Fruit fly (Drosophila melanogaster) whole organism: ENCODE results near the gene TBC1D16.

Source experiments
- CG8478 ChIP-seq: fragments of >200 bp; optimal IDR thresholded peaks from 2 replicates; lab custom pipeline; 2018; ENCODE audit warnings: inconsistent platforms
- Dll ChIP-seq: fragments of >200 bp; optimal IDR thresholded peaks from 2 replicates; lab custom pipeline; 2017
- EcR ChIP-seq, 2 experiments: fragments of >200 bp; optimal IDR thresholded peaks; 2 replicates each; lab custom pipeline; 2017; ENCODE audit warnings: missing biosample characterization in 2 of 2, missing genetic modification characterization in 2 of 2, missing genetic modification reagents in 2 of 2
- pan ChIP-seq: fragments of >200 bp; optimal IDR thresholded peaks from 2 replicates; lab custom pipeline; 2017
- psq ChIP-seq: fragments of >200 bp; optimal IDR thresholded peaks from 2 replicates; lab custom pipeline; 2017
- usp ChIP-seq: fragments of >200 bp; optimal IDR thresholded peaks from 2 replicates; lab custom pipeline; 2017; ENCODE audit warnings: missing biosample characterization, missing genetic modification characterization, mixed read lengths

TBC1D16 gene

DNA sequence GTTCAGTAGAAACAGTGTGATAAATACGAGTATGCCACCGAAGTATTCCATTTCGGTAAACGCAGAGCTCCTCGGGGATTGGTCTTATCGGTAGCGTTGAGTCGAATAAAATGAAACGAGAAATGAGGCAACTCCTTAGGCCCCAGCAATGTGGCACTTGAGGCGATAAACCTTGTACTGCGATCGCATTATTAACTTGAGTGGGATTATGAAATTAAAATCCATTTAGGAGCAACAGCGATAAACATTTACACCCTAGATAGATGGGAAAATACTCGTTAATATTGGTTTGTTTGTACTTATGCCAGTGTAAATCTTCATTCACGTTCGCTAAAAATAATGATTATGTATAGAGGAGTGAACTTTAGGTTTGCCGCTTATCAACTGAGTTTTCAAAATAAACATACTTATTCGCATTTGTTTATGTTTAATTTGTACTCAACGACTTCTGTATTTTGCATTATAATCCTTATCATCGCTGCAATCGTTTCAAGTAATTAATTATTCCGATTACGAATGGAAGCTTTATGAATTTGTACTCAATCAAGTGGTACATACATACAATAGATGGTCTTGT is 20.6 kb upstream of the TBC1D16 start:
- TF ChIP-seq usp (no peak), psq (lab: Kevin White, UChicago) (no peak), pan (lab: Kevin White, UChicago) (no peak), EcR (GFP tag; optimal IDR thresholded peaks at IDR 0.05; lab: Kevin White, UChicago) (no peak), CG8478 (no peak), Dll (lab: Kevin White, UChicago) (no peak)

DNA sequence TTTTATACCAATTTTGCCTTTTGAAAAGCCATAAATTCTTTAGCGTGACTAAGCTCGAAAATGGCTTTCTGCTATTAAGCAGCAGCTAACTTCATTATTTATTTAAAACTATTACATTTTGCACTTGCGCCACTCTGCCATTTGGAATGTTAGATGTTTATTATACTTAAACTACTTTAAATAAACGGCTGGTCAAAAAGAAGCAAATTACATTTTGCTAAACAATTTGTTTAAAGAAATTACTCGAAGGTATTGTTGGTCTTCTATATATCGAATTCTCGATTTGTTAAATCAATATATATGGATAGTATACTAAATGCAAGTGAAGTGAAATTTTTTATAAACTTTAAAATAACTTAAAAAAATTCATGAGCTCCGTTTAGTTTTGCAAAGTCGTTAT is 16.8 kb upstream of the TBC1D16 start, which contains the start of gene ppk10:
Gene ppk10, minus strand, starts transcription at position 101 of the 400 bp plus-strand sequence.
- TF ChIP-seq usp (no peak), EcR (GFP tag; optimal IDR thresholded peaks at IDR 0.05; lab: Kevin White, UChicago) (no peak), pan (lab: Kevin White, UChicago) (no peak), psq (lab: Kevin White, UChicago) (no peak), Dll (lab: Kevin White, UChicago) (no peak), CG8478 (no peak)

DNA sequence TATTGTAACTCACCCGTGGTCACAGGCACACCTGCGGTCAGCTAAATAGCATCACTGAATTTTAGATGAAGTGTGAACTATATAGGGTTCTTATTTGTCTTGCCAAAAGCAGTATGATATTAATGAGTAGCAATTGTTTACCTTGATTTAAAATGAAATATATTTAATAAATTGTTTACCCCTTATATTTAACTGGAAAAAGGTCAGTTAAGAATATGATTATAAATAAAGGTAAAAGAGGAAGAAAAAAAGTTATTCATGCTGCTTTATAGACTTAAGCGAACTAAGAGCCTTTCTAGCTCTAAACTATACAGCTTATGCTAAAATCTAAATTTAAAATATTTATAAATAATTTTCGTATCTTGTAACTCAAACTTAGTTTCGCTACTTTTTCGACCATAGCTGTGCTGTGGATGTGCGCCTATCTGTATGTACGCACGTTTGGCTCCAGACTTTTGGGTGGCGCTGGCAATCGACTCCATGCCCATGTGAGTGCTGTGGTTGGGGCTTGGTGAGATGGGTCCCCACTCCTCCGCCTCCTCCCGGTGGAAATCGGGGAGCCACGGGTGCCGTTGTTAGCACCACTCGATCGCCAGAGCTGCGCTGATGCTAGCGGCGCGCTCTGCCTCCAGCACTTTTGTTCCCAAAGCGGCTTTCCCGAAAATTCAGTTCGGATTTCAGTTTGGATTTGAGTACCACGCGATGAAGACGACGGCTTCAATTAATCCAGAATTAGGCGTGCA is 6.8 kb upstream of the TBC1D16 start, which contains the start of gene loh:
Gene loh, plus strand, starts transcription at position 487 of the 743 bp plus-strand sequence.
- TF ChIP-seq EcR (GFP tag; optimal IDR thresholded peaks at IDR 0.05; lab: Kevin White, UChicago) = no peak
- no peak for TF ChIP-seq usp
- TF ChIP-seq psq (lab: Kevin White, UChicago) = no peak
- no peak for TF ChIP-seq pan (lab: Kevin White, UChicago)
- TF ChIP-seq Dll (lab: Kevin White, UChicago) = no peak
- no peak for TF ChIP-seq CG8478

DNA sequence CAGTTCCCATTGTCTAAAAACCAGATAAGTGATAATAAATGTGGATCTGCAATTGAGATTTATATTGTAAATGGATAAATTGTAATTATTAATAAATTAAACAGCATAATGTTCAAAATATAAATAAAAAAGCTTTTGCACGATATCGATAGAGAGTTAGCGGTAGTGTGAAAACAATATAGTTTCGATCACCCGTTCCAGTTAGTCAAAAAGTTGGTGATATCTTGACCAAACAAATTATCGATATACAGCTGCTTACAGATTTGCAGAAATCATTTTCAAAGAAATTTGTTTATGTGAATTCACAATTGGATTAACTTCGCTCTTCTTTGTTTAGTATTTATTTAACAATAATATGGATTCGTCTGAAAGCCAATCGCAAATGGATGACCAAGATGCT is 3.7 kb upstream of the TBC1D16 start, which contains the start of gene Nse4:
Gene Nse4, plus strand, starts transcription at position 267 of the 400 bp plus-strand sequence.
- no peak for TF ChIP-seq usp
- TF ChIP-seq EcR (GFP tag; optimal IDR thresholded peaks at IDR 0.05; lab: Kevin White, UChicago) = no peak
- TF ChIP-seq CG8478 = no peak
- TF ChIP-seq Dll (lab: Kevin White, UChicago) = no peak
- TF ChIP-seq psq (lab: Kevin White, UChicago) = no peak
- TF ChIP-seq pan (lab: Kevin White, UChicago) = no peak

DNA sequence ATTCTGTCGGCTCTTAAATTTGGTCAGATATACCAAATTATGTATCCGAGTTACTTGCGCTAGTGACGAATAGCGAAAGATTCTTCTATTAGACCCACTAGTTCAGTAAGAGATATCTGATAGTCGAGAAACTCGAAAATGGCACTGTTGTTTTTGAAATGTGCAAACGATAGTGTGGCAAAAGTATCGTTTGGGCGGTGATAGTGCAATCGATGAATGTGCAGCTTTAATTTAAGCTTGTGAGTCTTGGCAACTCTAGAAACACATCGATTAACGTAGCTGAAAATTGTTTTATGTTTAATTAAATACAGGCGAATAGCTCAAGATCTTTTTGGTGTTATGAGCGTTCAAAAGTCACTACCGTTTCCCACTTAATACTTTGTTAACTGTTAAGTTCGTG is 1.9 kb upstream of the TBC1D16 start, which contains the start of gene STUB1:
Gene STUB1, plus strand, starts transcription at position 232 of the 400 bp plus-strand sequence.
- TF ChIP-seq Dll (lab: Kevin White, UChicago) (no peak), usp (no peak), EcR (GFP tag; optimal IDR thresholded peaks at IDR 0.05; lab: Kevin White, UChicago) (no peak), CG8478 (no peak), psq (lab: Kevin White, UChicago) (no peak), pan (lab: Kevin White, UChicago) (no peak)

DNA sequence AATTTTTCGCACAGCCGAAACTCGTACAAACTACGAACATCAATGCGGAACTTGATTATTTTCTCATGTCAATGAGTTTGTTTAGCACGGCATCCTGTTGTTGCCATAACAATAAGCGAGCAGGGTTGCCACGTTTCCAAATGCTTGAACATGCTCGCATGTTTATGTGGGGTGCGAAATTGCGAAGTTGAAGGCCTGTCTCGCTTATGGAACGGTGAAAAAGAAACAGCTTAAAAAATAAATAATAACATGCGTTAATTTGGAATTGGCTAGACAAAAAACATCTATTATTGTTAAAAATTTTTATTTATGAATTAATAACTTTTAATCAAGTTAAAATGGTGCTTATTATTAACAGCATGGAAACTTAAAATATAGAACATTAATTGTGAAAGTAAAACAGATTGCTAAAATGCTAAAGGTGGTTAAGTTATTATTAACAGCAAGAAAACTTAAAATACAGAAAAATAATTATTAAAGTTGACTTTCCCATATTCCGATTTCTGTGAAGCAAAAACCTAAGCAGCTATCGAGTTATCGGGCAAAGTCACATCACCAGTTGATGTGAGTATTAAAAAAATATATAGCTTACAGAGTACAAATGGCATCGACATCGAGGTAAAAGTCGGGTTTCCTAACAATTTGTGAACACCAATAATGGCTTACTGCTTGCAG is 4.5 kb downstream of the TBC1D16 start, which contains the start of the genes Bug22 and TfIIB:
Gene Bug22, minus strand, starts transcription at position 117 of the 675 bp plus-strand sequence.
Gene TfIIB, plus strand, starts transcription at position 537 of the 675 bp plus-strand sequence.
- TF ChIP-seq psq (lab: Kevin White, UChicago) (no peak), Dll (lab: Kevin White, UChicago) (no peak), CG8478 (no peak), pan (lab: Kevin White, UChicago) (no peak), usp (no peak), EcR (GFP tag; optimal IDR thresholded peaks at IDR 0.05; lab: Kevin White, UChicago) (no peak)

DNA sequence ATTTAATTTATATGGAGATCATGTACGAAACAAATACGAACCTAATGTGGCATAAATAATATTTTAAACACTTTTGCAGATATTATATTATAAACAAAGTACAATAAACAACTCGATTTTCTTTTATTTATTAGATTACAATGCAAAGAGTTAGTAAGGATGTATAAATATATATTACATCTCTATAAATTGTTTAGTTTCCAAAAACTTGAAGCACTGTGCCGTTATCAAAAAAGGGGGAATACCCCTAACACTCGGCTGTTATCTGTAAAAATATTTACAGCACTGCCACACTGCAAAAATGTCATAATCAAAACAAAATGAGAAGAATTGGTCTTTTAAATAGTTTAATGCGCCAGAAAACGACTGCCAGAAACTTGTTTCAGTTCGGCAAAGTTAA is 6.9 kb downstream of the TBC1D16 start, which contains the start of gene CG5188:
Gene CG5188, plus strand, starts transcription at position 302 of the 400 bp plus-strand sequence.
- TF ChIP-seq psq (lab: Kevin White, UChicago) = no peak
- TF ChIP-seq usp = no peak
- TF ChIP-seq CG8478 = no peak
- TF ChIP-seq pan (lab: Kevin White, UChicago) = no peak
- TF ChIP-seq EcR (GFP tag; optimal IDR thresholded peaks at IDR 0.05; lab: Kevin White, UChicago) = no peak
- no peak for TF ChIP-seq Dll (lab: Kevin White, UChicago)

DNA sequence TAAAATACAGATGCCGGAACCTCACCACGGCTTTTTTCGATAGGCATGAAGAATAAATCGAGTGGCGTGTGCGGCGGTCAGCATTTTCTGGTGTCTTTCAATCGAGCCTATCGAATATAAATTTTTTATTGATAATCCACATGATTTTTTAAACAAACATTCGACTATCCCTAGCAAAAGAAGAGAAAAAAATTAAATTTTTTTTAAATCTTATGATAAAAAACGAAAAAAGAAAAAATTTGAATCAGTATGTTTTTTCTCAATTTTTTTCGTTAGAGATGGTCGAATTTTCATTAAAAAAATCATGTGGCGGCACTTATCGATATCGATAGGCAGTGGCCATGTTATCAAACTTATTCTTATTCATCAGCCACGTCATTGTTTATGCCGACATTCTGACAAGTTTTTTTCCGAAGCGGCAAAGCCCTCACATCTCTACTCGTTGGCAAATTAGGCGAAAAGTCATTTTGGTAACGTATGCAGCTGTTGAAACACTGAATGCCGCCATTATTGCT is 8.9 kb downstream of the TBC1D16 start, which contains the start of the genes SmB and KdelR:
Gene SmB, minus strand, starts transcription at position 94 of the 515 bp plus-strand sequence.
Gene KdelR, plus strand, starts transcription at position 354 of the 515 bp plus-strand sequence.
- TF ChIP-seq Dll (lab: Kevin White, UChicago) (no peak), pan (lab: Kevin White, UChicago) (no peak), CG8478 (no peak), usp (no peak), psq (lab: Kevin White, UChicago) (no peak), EcR (GFP tag; optimal IDR thresholded peaks at IDR 0.05; lab: Kevin White, UChicago) (no peak)

DNA sequence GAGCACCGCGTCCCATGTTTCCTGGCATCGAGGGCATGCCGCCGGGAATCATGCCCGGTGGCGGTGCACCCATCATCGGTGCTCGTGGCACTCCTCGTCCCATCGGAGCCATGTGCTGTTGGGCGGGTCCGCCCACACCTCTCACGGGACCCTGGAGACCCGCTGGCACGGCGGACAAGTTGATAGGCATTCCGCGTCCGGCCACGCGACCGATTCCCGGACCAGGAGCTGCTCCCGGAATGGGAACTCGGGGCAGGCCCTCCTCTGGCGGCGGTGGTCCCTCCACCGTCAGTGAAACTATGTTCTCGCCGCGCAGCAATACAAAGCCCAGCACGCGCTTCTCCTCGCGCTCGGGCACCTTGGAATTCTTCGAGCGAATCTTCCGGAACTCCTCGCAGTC is 9.9 kb downstream of the TBC1D16 start:
- TF ChIP-seq pan (lab: Kevin White, UChicago) (no peak), usp (no peak), Dll (lab: Kevin White, UChicago) (no peak), CG8478 (no peak), psq (lab: Kevin White, UChicago) (no peak)

DNA sequence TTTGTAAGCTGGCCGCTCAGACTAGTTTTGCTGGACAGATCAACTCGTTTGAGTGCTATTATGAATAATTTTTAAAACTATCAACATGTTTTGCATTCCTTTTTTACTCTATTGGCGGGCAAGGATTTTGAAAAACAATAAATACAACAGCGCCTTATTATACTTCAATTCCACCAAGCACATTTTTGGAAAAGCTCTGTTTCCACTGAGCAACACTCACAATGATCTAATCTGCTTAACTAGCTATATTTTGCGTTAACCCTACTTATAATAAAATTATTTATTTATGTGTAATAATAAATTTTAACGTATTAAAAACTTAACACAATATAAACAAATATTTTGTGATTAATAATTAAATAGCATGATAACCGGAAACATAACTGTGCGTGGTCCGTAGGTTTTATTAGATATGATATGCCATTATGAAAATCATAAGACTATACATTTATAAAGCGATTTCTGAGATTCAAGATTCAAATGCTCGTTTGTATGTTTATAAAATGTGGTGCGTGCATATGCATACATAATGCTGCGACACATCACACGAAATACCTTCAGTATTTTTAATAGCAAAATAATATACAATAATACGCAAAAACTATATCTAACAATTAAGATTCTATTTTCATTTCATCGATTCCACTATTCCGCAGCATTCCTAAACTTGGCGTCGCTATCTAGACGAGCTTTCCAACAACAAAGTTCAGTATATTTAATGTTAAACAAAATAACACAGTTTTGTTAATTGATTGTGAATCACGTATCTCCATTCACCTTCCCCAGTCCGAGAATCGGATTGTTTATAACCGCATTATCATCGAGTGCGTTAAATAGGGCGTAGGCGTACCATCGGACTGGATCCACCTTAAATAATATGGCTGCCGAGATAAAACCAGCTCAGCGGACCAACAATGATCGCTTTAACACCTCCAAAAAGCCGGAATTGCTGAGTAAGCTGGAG is 12.5 kb downstream of the TBC1D16 start, which contains the start of the genes pie and Wdfy2:
Gene pie, minus strand, starts transcription at position 138 of the 964 bp plus-strand sequence.
Gene Wdfy2, plus strand, starts transcription at position 649 of the 964 bp plus-strand sequence.
- no peak for TF ChIP-seq usp
- TF ChIP-seq pan (lab: Kevin White, UChicago) = no peak
- no peak for TF ChIP-seq psq (lab: Kevin White, UChicago)
- no peak for TF ChIP-seq Dll (lab: Kevin White, UChicago)
- no peak for TF ChIP-seq EcR (GFP tag; optimal IDR thresholded peaks at IDR 0.05; lab: Kevin White, UChicago)
- TF ChIP-seq CG8478 = no peak
